Fruit fly (Drosophila melanogaster) whole organism, embryonic: Measurements from ENCODE around the gene Dok.

Source experiments
- Awh ChIP-seq: fragments of 200-800 bp; sonication (Bioruptor generic); IDR thresholded peaks from 2 replicates; pipeline ENCODE4, ENCODE4 v1.3.6; 2022; ENCODE audit warnings: missing biosample characterization, missing genetic modification characterization
- CG10209 ChIP-seq: fragments of 200-800 bp; sonication (Bioruptor generic); optimal IDR thresholded peaks from 3 replicates; lab custom pipeline; 2017; ENCODE audit warnings: missing biosample characterization, mild to moderate bottlenecking, missing genetic modification characterization, missing genetic modification reagents
- CG1024 ChIP-seq: fragments of 200-800 bp; sonication (Bioruptor generic); IDR thresholded peaks from 2 replicates; pipeline ENCODE4 v1.3.6; 2022; ENCODE audit warnings: missing biosample characterization, missing genetic modification characterization
- CG10462 ChIP-seq: fragments of 200-800 bp; sonication (Bioruptor generic); optimal IDR thresholded peaks from 2 replicates; lab custom pipeline; 2016; ENCODE audit warnings: missing biosample characterization, missing genetic modification characterization
- CG10543 ChIP-seq: fragments of 200-800 bp; sonication (Bioruptor generic); optimal IDR thresholded peaks from 3 replicates; lab custom pipeline; 2017; ENCODE audit warnings: missing biosample characterization, mild to moderate bottlenecking, missing genetic modification characterization, moderate library complexity
- CG12942 ChIP-seq: fragments of 200-800 bp; sonication (Bioruptor generic); optimal IDR thresholded peaks from 3 replicates; lab custom pipeline; 2016; ENCODE audit warnings: missing biosample characterization, missing genetic modification characterization
- CG15696 ChIP-seq: fragments of 200-800 bp; sonication (Bioruptor generic); optimal IDR thresholded peaks from 2 replicates; lab custom pipeline; 2019; ENCODE audit warnings: missing biosample characterization, mild to moderate bottlenecking, missing genetic modification characterization, moderate library complexity
- CG1792 ChIP-seq: fragments of 200-800 bp; sonication (Bioruptor generic); optimal IDR thresholded peaks from 2 replicates; lab custom pipeline; 2016; ENCODE audit warnings: missing biosample characterization, missing genetic modification characterization
- CG18011 ChIP-seq: fragments of 200-800 bp; sonication (Bioruptor generic); optimal IDR thresholded peaks from 2 replicates; lab custom pipeline; 2017; ENCODE audit warnings: missing biosample characterization, missing genetic modification characterization, mild to moderate bottlenecking, moderate library complexity, missing genotype
- CG18764 ChIP-seq: fragments of 200-800 bp; sonication (Bioruptor generic); optimal IDR thresholded peaks from 3 replicates; lab custom pipeline; 2016; ENCODE audit warnings: missing biosample characterization, missing genetic modification characterization
- CG2116 ChIP-seq: fragments of 200-800 bp; sonication (Bioruptor generic); optimal IDR thresholded peaks from 3 replicates; lab custom pipeline; 2018; ENCODE audit warnings: missing biosample characterization, mild to moderate bottlenecking, missing genetic modification characterization
- CG2889 ChIP-seq: fragments of 200-800 bp; sonication (Bioruptor generic); IDR thresholded peaks from 3 replicates; pipeline ENCODE4 v1.3.6; 2022; ENCODE audit warnings: missing biosample characterization, missing genetic modification characterization
- CG33557 ChIP-seq: fragments of 200-800 bp; sonication (Bioruptor generic); optimal IDR thresholded peaks from 2 replicates; lab custom pipeline; 2019; ENCODE audit warnings: missing biosample characterization, mild to moderate bottlenecking, missing genetic modification characterization, moderate library complexity
- CG6175 ChIP-seq: fragments of 200-800 bp; sonication (Bioruptor generic); IDR thresholded peaks from 3 replicates; pipeline ENCODE4 v1.3.6; 2022; ENCODE audit warnings: missing biosample characterization, missing genetic modification characterization
- CG9932 ChIP-seq: fragments of 200-800 bp; sonication (Bioruptor generic); IDR thresholded peaks from 2 replicates; pipeline ENCODE4 v1.3.6; 2022; ENCODE audit warnings: missing biosample characterization, missing genetic modification characterization
- Chrac-16 ChIP-seq: fragments of 200-800 bp; sonication (Bioruptor generic); optimal IDR thresholded peaks from 3 replicates; lab custom pipeline; 2016; ENCODE audit warnings: missing biosample characterization, missing genetic modification characterization
- CoRest ChIP-seq: fragments of 200-800 bp; sonication (Bioruptor generic); optimal IDR thresholded peaks from 3 replicates; lab custom pipeline; 2018; ENCODE audit warnings: missing biosample characterization, mild to moderate bottlenecking, missing genetic modification characterization, moderate library complexity
- Doc3 ChIP-seq: fragments of 200-800 bp; sonication (Bioruptor generic); IDR thresholded peaks from 3 replicates; pipeline ENCODE4 v1.3.6; 2022; ENCODE audit warnings: missing biosample characterization, missing genetic modification characterization; ENCODE audit not compliant: partially characterized antibody
- Gsc ChIP-seq: fragments of 200-800 bp; sonication (Bioruptor generic); IDR thresholded peaks from 2 replicates; pipeline ENCODE4 v1.3.6; 2022; ENCODE audit warnings: missing biosample characterization, missing genetic modification characterization
- Max ChIP-seq: fragments of 200-800 bp; sonication (Bioruptor generic); optimal IDR thresholded peaks from 2 replicates; lab custom pipeline; 2016; ENCODE audit warnings: missing biosample characterization, mild to moderate bottlenecking, missing genetic modification characterization
- Mes4 ChIP-seq: fragments of 200-800 bp; sonication (Bioruptor generic); optimal IDR thresholded peaks from 2 replicates; lab custom pipeline; 2016; ENCODE audit warnings: missing biosample characterization, missing genetic modification characterization
- NK7.1 ChIP-seq: fragments of 200-800 bp; sonication (Bioruptor generic); optimal IDR thresholded peaks from 3 replicates; lab custom pipeline; 2016; ENCODE audit warnings: missing biosample characterization, missing genetic modification characterization
- Nf-YC ChIP-seq: fragments of 200-800 bp; optimal IDR thresholded peaks from 3 replicates; lab custom pipeline; 2019; ENCODE audit warnings: missing biosample characterization, mild to moderate bottlenecking, missing genetic modification characterization, moderate library complexity
- Rfx ChIP-seq: fragments of 200-800 bp; sonication (Bioruptor generic); IDR thresholded peaks from 2 replicates; pipeline ENCODE4 v1.3.6; 2022; ENCODE audit warnings: missing biosample characterization, missing genetic modification characterization
- Scr ChIP-seq: fragments of 200-800 bp; sonication (Bioruptor generic); IDR thresholded peaks from 2 replicates; pipeline ENCODE4 v1.3.6; 2022; ENCODE audit warnings: missing biosample characterization, missing genetic modification characterization; ENCODE audit not compliant: partially characterized antibody
- Sox100B ChIP-seq: fragments of 200-800 bp; sonication (Bioruptor generic); optimal IDR thresholded peaks from 3 replicates; lab custom pipeline; 2018; ENCODE audit warnings: missing biosample characterization, mild to moderate bottlenecking, missing genetic modification characterization
- Ssrp ChIP-seq: fragments of 200-800 bp; sonication (Bioruptor generic); optimal IDR thresholded peaks from 2 replicates; lab custom pipeline; 2018; ENCODE audit warnings: missing biosample characterization, mild to moderate bottlenecking, missing genetic modification characterization, moderate library complexity
- Usf ChIP-seq: fragments of 200-800 bp; sonication (Bioruptor generic); optimal IDR thresholded peaks from 2 replicates; lab custom pipeline; 2017; ENCODE audit warnings: missing genotype, missing biosample characterization, missing genetic modification characterization
- YL-1 ChIP-seq: fragments of 200-800 bp; sonication (Bioruptor generic); optimal IDR thresholded peaks from 3 replicates; lab custom pipeline; 2017; ENCODE audit warnings: missing biosample characterization, mild to moderate bottlenecking, missing genetic modification characterization
- ab ChIP-seq: fragments of 200-800 bp; sonication (Bioruptor generic); optimal IDR thresholded peaks from 2 replicates; lab custom pipeline; 2016; ENCODE audit warnings: missing biosample characterization, missing genetic modification characterization
- aop ChIP-seq: fragments of 200-800 bp; sonication (Bioruptor generic); IDR thresholded peaks from 2 replicates; pipeline ENCODE4 v1.3.6; 2022; ENCODE audit warnings: missing biosample characterization, missing genetic modification characterization
- caup ChIP-seq: fragments of 200-800 bp; sonication (Bioruptor generic); optimal IDR thresholded peaks from 3 replicates; lab custom pipeline; 2017; ENCODE audit warnings: missing biosample characterization, mild to moderate bottlenecking, missing genetic modification characterization, moderate library complexity; ENCODE audit not compliant: severe bottlenecking
- ci ChIP-seq: fragments of 200-800 bp; sonication (Bioruptor generic); IDR thresholded peaks from 3 replicates; pipeline ENCODE4 v1.3.6; 2022; ENCODE audit warnings: missing biosample characterization, missing genetic modification characterization
- dm ChIP-seq: fragments of 200-800 bp; sonication (Bioruptor generic); optimal IDR thresholded peaks from 3 replicates; lab custom pipeline; 2016; ENCODE audit warnings: missing biosample characterization, missing genetic modification characterization
- esg ChIP-seq: fragments of 200-800 bp; sonication (Bioruptor generic); conservative IDR thresholded peaks from 2 replicates; pipeline ENCODE4 v1.3.6; 2022; ENCODE audit warnings: missing biosample characterization, missing genetic modification characterization
- fd3F ChIP-seq: fragments of 200-800 bp; sonication (Bioruptor generic); optimal IDR thresholded peaks from 2 replicates; lab custom pipeline; 2018; ENCODE audit warnings: missing biosample characterization, mild to moderate bottlenecking, missing genetic modification characterization, moderate library complexity
- gce ChIP-seq: fragments of 200-800 bp; sonication (Bioruptor generic); IDR thresholded peaks from 3 replicates; pipeline ENCODE4 v1.3.6; 2022; ENCODE audit warnings: missing biosample characterization, missing genetic modification characterization
- jigr1 ChIP-seq: fragments of 200-800 bp; sonication (Bioruptor generic); IDR thresholded peaks from 3 replicates; pipeline ENCODE4 v1.3.6; 2022; ENCODE audit warnings: missing biosample characterization, missing genetic modification characterization
- lola ChIP-seq, 3 experiments: fragments of >200 bp in 2 of 3; fragments of 200-800 bp in 1 of 3; sonication (Bioruptor generic) in 1 of 3; optimal IDR thresholded peaks; 2 replicates each; lab custom pipeline; 2017 to 2019; ENCODE audit warnings: missing biosample characterization in 3 of 3, missing genetic modification characterization in 3 of 3, mild to moderate bottlenecking in 1 of 3, moderate library complexity in 1 of 3
- maf-S ChIP-seq: fragments of 200-800 bp; sonication (Bioruptor generic); optimal IDR thresholded peaks from 2 replicates; lab custom pipeline; 2016; ENCODE audit warnings: missing biosample characterization, missing genetic modification characterization
- otp ChIP-seq: fragments of 200-800 bp; sonication (Bioruptor generic); IDR thresholded peaks from 3 replicates; pipeline ENCODE4, ENCODE4 v1.3.6; 2022; ENCODE audit warnings: missing biosample characterization, missing genetic modification characterization
- pb ChIP-seq: fragments of 200-800 bp; sonication (Bioruptor generic); optimal IDR thresholded peaks from 3 replicates; lab custom pipeline; 2016; ENCODE audit warnings: missing biosample characterization, missing genetic modification characterization
- sisA ChIP-seq: fragments of 200-800 bp; sonication (Bioruptor generic); IDR thresholded peaks from 2 replicates; pipeline ENCODE4 v1.3.6; 2022; ENCODE audit warnings: missing biosample characterization, missing genetic modification characterization
- so ChIP-seq: fragments of 200-800 bp; sonication (Bioruptor generic); IDR thresholded peaks from 3 replicates; pipeline ENCODE4 v1.3.6; 2022; ENCODE audit warnings: missing biosample characterization, missing genetic modification characterization
- tup ChIP-seq: fragments of 200-800 bp; sonication (Bioruptor generic); optimal IDR thresholded peaks from 2 replicates; lab custom pipeline; 2016; ENCODE audit warnings: missing biosample characterization, mild to moderate bottlenecking, missing genetic modification characterization, moderate library complexity
- unc-4 ChIP-seq: fragments of 200-800 bp; sonication (Bioruptor generic); IDR thresholded peaks from 2 replicates; pipeline ENCODE4 v1.3.6; 2022; ENCODE audit warnings: missing biosample characterization, missing genetic modification characterization; ENCODE audit not compliant: partially characterized antibody
- usp ChIP-seq: fragments of >200 bp; optimal IDR thresholded peaks from 2 replicates; lab custom pipeline; 2017; ENCODE audit warnings: missing biosample characterization, missing genetic modification characterization
- wor ChIP-seq: fragments of 200-800 bp; sonication (Bioruptor generic); IDR thresholded peaks from 2 replicates; pipeline ENCODE4 v1.3.6; 2022; ENCODE audit warnings: missing biosample characterization, missing genetic modification characterization
- zfh2 ChIP-seq: fragments of 200-800 bp; sonication (Bioruptor generic); optimal IDR thresholded peaks from 2 replicates; lab custom pipeline; 2016; ENCODE audit warnings: missing biosample characterization, missing genetic modification characterization

Dok gene

DNA sequence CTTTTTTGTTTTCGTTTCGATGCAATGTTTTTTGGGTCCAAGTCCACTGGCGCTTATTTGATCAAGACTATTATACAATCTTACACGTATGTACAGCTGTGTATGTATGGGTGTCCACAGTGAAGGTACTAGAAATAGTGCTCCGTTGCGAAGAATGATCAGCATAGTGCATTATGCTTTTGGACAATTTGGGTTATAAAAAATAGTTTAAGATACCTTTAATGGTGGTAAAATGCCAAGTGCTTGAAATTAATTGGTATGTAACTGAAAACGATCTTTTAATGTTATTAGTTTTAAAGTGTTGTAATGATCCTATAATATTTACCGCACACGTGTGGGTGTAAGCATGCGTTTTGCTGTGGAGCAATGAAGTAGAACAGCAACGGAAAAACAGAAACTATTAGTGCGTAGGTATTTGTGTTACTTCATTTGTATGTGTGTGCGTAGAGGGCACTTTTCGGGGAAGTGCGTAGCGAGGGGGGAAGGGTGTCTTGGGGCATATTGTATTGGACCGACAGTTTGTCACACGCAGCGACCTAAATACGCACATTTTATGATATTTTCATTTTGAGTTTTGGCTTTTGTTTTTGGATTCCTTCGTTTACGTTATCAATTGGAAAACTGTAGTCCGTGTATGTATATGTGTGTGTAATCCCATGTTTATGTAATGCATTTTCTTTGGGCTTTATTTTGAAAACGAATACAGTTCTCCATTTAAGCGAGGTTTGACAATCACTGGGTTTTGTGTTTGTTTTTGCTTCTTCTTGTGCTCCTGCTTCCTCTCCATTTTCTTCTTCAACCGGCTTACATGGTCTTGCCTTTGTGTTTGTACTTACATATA lies 12.3 kb downstream of the Dok start (continued):
- TF ChIP-seq usp (GFP tag; lab: Kevin White, UChicago) (no peak), CG2889 (GFP tag; lab: Robert Waterston, UW) (peak; percentile 63; the same call in 2 of the 3 replicates), CG2116 (GFP tag; lab: Kevin White, UChicago) (peak; percentile 65), CG9932 (GFP tag; lab: Robert Waterston, UW) (peak; percentile 52), CG10543 (peak; percentile 36), lola (GFP tag; optimal IDR thresholded peaks at IDR 0.05; lab: Kevin White, UChicago) (peak in 1 of 3 experiments; percentile 93), CG12942 (GFP tag; lab: Kevin White, UChicago) (peak; percentile 88), CG6175 (peak; percentile 54; the same call in 1 of the 3 replicates), CG1024 (peak; percentile 79), CG33557 (peak; percentile 87), Usf (GFP tag; lab: Kevin White, UChicago) (peak; percentile 82), CG1792 (GFP tag; lab: Kevin White, UChicago) (peak; percentile 82), jigr1 (GFP tag; lab: Robert Waterston, UW) (peak; percentile 78; the same call in 2 of the 3 replicates), ab (GFP tag; lab: Kevin White, UChicago) (peak; percentile 72), esg (GFP tag; lab: Robert Waterston, UW) (peak; percentile 79), unc-4 (no peak), CG10209 (peak; percentile 94), Max (GFP tag; lab: Kevin White, UChicago) (peak; percentile 90), CG15696 (tag; lab: Kevin White, UChicago) (peak; percentile 88), CoRest (tag; lab: Kevin White, UChicago) (peak; percentile 94), otp (peak; percentile 75), CG18764 (GFP tag; lab: Kevin White, UChicago) (peak; percentile 80), Rfx (peak; percentile 73), sisA (GFP tag; lab: Robert Waterston, UW) (peak; percentile 88), wor (GFP tag; lab: Robert Waterston, UW) (peak; percentile 86), pb (peak; percentile 78), Doc3 (GFP tag; lab: Robert Waterston, UW) (no peak), gce (GFP tag; lab: Robert Waterston, UW) (peak; percentile 81; the same call in 2 of the 3 replicates), aop (GFP tag; lab: Robert Waterston, UW) (no peak), Chrac-16 (GFP tag; lab: Kevin White, UChicago) (peak; percentile 93), Mes4 (GFP tag; lab: Kevin White, UChicago) (peak; percentile 89), fd3F (GFP tag; lab: Kevin White, UChicago) (peak; percentile 76), CG10462 (GFP tag; lab: Kevin White, UChicago) (peak; percentile 87), YL-1 (GFP tag; lab: Kevin White, UChicago) (peak; percentile 10), caup (GFP tag; lab: Kevin White, UChicago) (peak; percentile 77), Ssrp (tag; lab: Kevin White, UChicago) (peak; percentile 93), ci (peak; percentile 92), CG18011 (GFP tag; lab: Kevin White, UChicago) (peak; percentile 61), Scr (no peak), so (GFP tag; lab: Robert Waterston, UW) (peak; percentile 87), NK7.1 (GFP tag; lab: Kevin White, UChicago) (peak; percentile 49), Gsc (peak; percentile 68), Sox100B (GFP tag; lab: Kevin White, UChicago) (peak; percentile 91), Awh (GFP tag; lab: Robert Waterston, UW) (peak; percentile 88), maf-S (GFP tag; lab: Kevin White, UChicago) (peak; percentile 78), tup (peak; percentile 55), zfh2 (GFP tag; lab: Kevin White, UChicago) (peak; percentile 35), Nf-YC (peak; percentile 67), dm (GFP tag; lab: Kevin White, UChicago) (peak; percentile 87)
